In genomic region chr3R:15089250-15089921, dm6 we compare ENCODE assay signal across 3 fruit fly cellular contexts.
TF ChIP-seq lines count a peak whose summit lies in the region.

No protein-coding gene starts in this region.

- TF ChIP-seq CTCF in whole organism, embryonic (GFP tag; optimal IDR thresholded peaks at IDR 0.05; lab: Kevin White, UChicago), result no peak

TF ChIP-seq in whole organism, embryonic, 481 proteins besides CTCF, POLR2A, EP300 and RAD21 (continues in another document):
- TF ChIP-seq phol (tag; optimal IDR thresholded peaks at IDR 0.05; lab: Kevin White, UChicago), result no peak
- peak; percentile 20 for TF ChIP-seq Fer2 (tag; optimal IDR thresholded peaks at IDR 0.05; lab: Kevin White, UChicago)
- TF ChIP-seq so (GFP tag; IDR thresholded peaks at IDR 0.05; lab: Robert Waterston, UW), result 0 out of 3 replicates have a peak, but pooled peaks have one; percentile 8
- TF ChIP-seq chm (GFP tag; IDR thresholded peaks at IDR 0.05; lab: Robert Waterston, UW), result peak; percentile 60; the same call in 1 of the 2 replicates
- peak; percentile 30; the same call in 1 of the 2 replicates for TF ChIP-seq lmd (GFP tag; IDR thresholded peaks at IDR 0.05; lab: Robert Waterston, UW)
- TF ChIP-seq p53 (GFP tag; optimal IDR thresholded peaks at IDR 0.05; lab: Kevin White, UChicago), result no peak
- TF ChIP-seq ERR (GFP tag; optimal IDR thresholded peaks at IDR 0.05; lab: Kevin White, UChicago), result no peak
- TF ChIP-seq dmrt11E (tag; optimal IDR thresholded peaks at IDR 0.05; lab: Kevin White, UChicago), result peak; percentile 56
- no peak for TF ChIP-seq CG1647 (GFP tag; optimal IDR thresholded peaks at IDR 0.05; lab: Kevin White, UChicago)
- no peak for TF ChIP-seq CG17802 (tag; optimal IDR thresholded peaks at IDR 0.05; lab: Kevin White, UChicago)
- TF ChIP-seq CG14860 (GFP tag; IDR thresholded peaks at IDR 0.05; lab: Robert Waterston, UW; ENCODE audit: partially characterized antibody), result no peak
- TF ChIP-seq esg (GFP tag; conservative IDR thresholded peaks at IDR 0.05; lab: Robert Waterston, UW), result no peak
- TF ChIP-seq chinmo (GFP tag; IDR thresholded peaks at IDR 0.05; lab: Robert Waterston, UW; ENCODE audit: partially characterized antibody), result no peak
- no peak for TF ChIP-seq CG3847 (GFP tag; IDR thresholded peaks at IDR 0.05; lab: Robert Waterston, UW)
- no peak for TF ChIP-seq Gsc (GFP tag; IDR thresholded peaks at IDR 0.05; lab: Robert Waterston, UW)
- no peak for TF ChIP-seq CG17912 (GFP tag; optimal IDR thresholded peaks at IDR 0.05; lab: Kevin White, UChicago)
- TF ChIP-seq HLHmδ (GFP tag; optimal IDR thresholded peaks at IDR 0.05; lab: Kevin White, UChicago), result no peak
- TF ChIP-seq hb (GFP tag; IDR thresholded peaks at IDR 0.05; lab: Robert Waterston, UW; ENCODE audit: partially characterized antibody), result no peak
- no peak for TF ChIP-seq Scr (GFP tag; IDR thresholded peaks at IDR 0.05; lab: Robert Waterston, UW; ENCODE audit: partially characterized antibody)
- TF ChIP-seq zen2 (GFP tag; IDR thresholded peaks at IDR 0.05; lab: Robert Waterston, UW; ENCODE audit: partially characterized antibody), result no peak
- no peak for TF ChIP-seq CG8290 (GFP tag; optimal IDR thresholded peaks at IDR 0.05; lab: Kevin White, UChicago)
- TF ChIP-seq CG8290 (tag; optimal IDR thresholded peaks at IDR 0.05; lab: Kevin White, UChicago), result peak in 1 of 2 experiments; percentile 67
- peak; percentile 4 for TF ChIP-seq CG12155 (GFP tag; optimal IDR thresholded peaks at IDR 0.05; lab: Kevin White, UChicago)
- no peak for TF ChIP-seq lilli (GFP tag; optimal IDR thresholded peaks at IDR 0.05; lab: Kevin White, UChicago)
- TF ChIP-seq ewg (GFP tag; optimal IDR thresholded peaks at IDR 0.05; lab: Kevin White, UChicago), result no peak
- TF ChIP-seq sqz (GFP tag; optimal IDR thresholded peaks at IDR 0.05; lab: Kevin White, UChicago), result peak; percentile 38
- TF ChIP-seq CG34376 (GFP tag; optimal IDR thresholded peaks at IDR 0.05; lab: Kevin White, UChicago), result peak; percentile 59
- TF ChIP-seq CG12104 (GFP tag; optimal IDR thresholded peaks at IDR 0.05; lab: Kevin White, UChicago), result peak; percentile 46
- no peak for TF ChIP-seq pnt (GFP tag; optimal IDR thresholded peaks at IDR 0.05; lab: Kevin White, UChicago)

TF ChIP-seq in whole organism, prepupa, 60 proteins besides CTCF, POLR2A, EP300 and RAD21:
- TF ChIP-seq OdsH (GFP tag; optimal IDR thresholded peaks at IDR 0.05; lab: Kevin White, UChicago) (peak; percentile 4), salr (GFP tag; optimal IDR thresholded peaks at IDR 0.05; lab: Kevin White, UChicago) (peak in 1 of 2 experiments; percentile 17), CG6163 (GFP tag; IDR thresholded peaks at IDR 0.05; lab: Robert Waterston, UW) (peak; percentile 53; the same call in 2 of the 3 replicates), Met (GFP tag; optimal IDR thresholded peaks at IDR 0.05; lab: Kevin White, UChicago) (peak; percentile 25), CG9139 (GFP tag; optimal IDR thresholded peaks at IDR 0.05; lab: Kevin White, UChicago) (no peak), eg (GFP tag; IDR thresholded peaks at IDR 0.05; lab: Robert Waterston, UW) (peak; percentile 45; the same call in 1 of the 3 replicates), svp (GFP tag; lab: Kevin White, UChicago) (peak; percentile 75), Hr39 (GFP tag; optimal IDR thresholded peaks at IDR 0.05; lab: Kevin White, UChicago) (peak; percentile 36), Ets21C (GFP tag; optimal IDR thresholded peaks at IDR 0.05; lab: Kevin White, UChicago) (peak; percentile 1), fkh (GFP tag; optimal IDR thresholded peaks at IDR 0.05; lab: Kevin White, UChicago) (peak; percentile 87), CG10669 (GFP tag; optimal IDR thresholded peaks at IDR 0.05; lab: Kevin White, UChicago) (no peak), CG7368 (GFP tag; optimal IDR thresholded peaks at IDR 0.05; lab: Kevin White, UChicago) (peak; percentile 27), CG15336 (GFP tag; IDR thresholded peaks at IDR 0.05; lab: Robert Waterston, UW) (no peak), fd59A (GFP tag; optimal IDR thresholded peaks at IDR 0.05; lab: Kevin White, UChicago) (no peak), CG10631 (GFP tag; optimal IDR thresholded peaks at IDR 0.05; lab: Kevin White, UChicago) (no peak), CG31627 (GFP tag; optimal IDR thresholded peaks at IDR 0.05; lab: Kevin White, UChicago) (peak; percentile 22)
TF ChIP-seq in whole organism, prepupa: peak in this region for 11.

TF ChIP-seq in whole organism, pupa, 21 proteins besides CTCF, POLR2A, EP300 and RAD21:
- TF ChIP-seq CG13204 (GFP tag; optimal IDR thresholded peaks at IDR 0.05; lab: Kevin White, UChicago), result no peak
- peak; percentile 31 for TF ChIP-seq CG17806 (tag; optimal IDR thresholded peaks at IDR 0.05; lab: Kevin White, UChicago)
- peak; percentile 77 for TF ChIP-seq EcR (GFP tag; optimal IDR thresholded peaks at IDR 0.05; lab: Kevin White, UChicago)
- TF ChIP-seq CG14655 (GFP tag; optimal IDR thresholded peaks at IDR 0.05; lab: Kevin White, UChicago), result no peak
- TF ChIP-seq CG4496 (GFP tag; IDR thresholded peaks at IDR 0.05; lab: Robert Waterston, UW), result peak; percentile 79
TF ChIP-seq in whole organism, pupa: peak in this region for 3.

Comparison
In these comparisons a context has a peak if more than half of its experiments do, and no peak if none do; other contexts are left out.
1. Of the 7 proteins assayed by ChIP-seq in both whole organism, embryonic and whole organism, prepupa: peak only in whole organism, embryonic: Blimp-1, CG6854 and Gug; only in whole organism, prepupa: Hr39; in both: none; in neither: 3.